Fruit fly (Drosophila melanogaster) whole organism, prepupa: Measurements from ENCODE around the gene Gr28a.
A peak's percentile ranks its signal among the peaks of the same experiment; 100 is the strongest.

Experiments used
- Blimp-1 ChIP-seq: fragments of 200-800 bp; sonication (Bioruptor generic); optimal IDR thresholded peaks from 3 replicates; lab custom pipeline; 2017; ENCODE audit warnings: missing biosample characterization, missing genetic modification characterization, mild to moderate bottlenecking, moderate library complexity, missing genetic modification reagents
- CG10631 ChIP-seq: fragments of 200-800 bp; sonication (Bioruptor generic); optimal IDR thresholded peaks from 2 replicates; lab custom pipeline; 2016; ENCODE audit warnings: missing biosample characterization, missing genetic modification characterization
- CG10669 ChIP-seq: fragments of 200-800 bp; sonication (Bioruptor generic); optimal IDR thresholded peaks from 3 replicates; lab custom pipeline; 2018; ENCODE audit warnings: missing biosample characterization, mild to moderate bottlenecking, missing genetic modification characterization, moderate library complexity
- CG11762 ChIP-seq: fragments of 200-800 bp; sonication (Bioruptor generic); optimal IDR thresholded peaks from 3 replicates; lab custom pipeline; 2016; ENCODE audit warnings: missing biosample characterization, missing genetic modification characterization; ENCODE audit not compliant: insufficient read depth
- CG15336 ChIP-seq: fragments of 200-800 bp; sonication (Bioruptor generic); IDR thresholded peaks from 2 replicates; pipeline ENCODE4 v1.3.6; 2022; ENCODE audit warnings: missing biosample characterization, missing genetic modification characterization
- CG16779 ChIP-seq: fragments of 200-800 bp; sonication (Bioruptor generic); optimal IDR thresholded peaks from 3 replicates; lab custom pipeline; 2017; ENCODE audit warnings: missing biosample characterization, mild to moderate bottlenecking, missing genetic modification characterization
- CG3032 ChIP-seq: fragments of 200-800 bp; optimal IDR thresholded peaks from 2 replicates; lab custom pipeline; 2019; ENCODE audit warnings: missing biosample characterization, mild to moderate bottlenecking, missing genetic modification characterization, moderate library complexity
- CG31627 ChIP-seq: fragments of 200-800 bp; sonication (Bioruptor generic); optimal IDR thresholded peaks from 3 replicates; lab custom pipeline; 2016; ENCODE audit warnings: missing biosample characterization, missing genetic modification characterization
- CG32006 ChIP-seq: fragments of 200-800 bp; sonication (Bioruptor generic); optimal IDR thresholded peaks from 3 replicates; lab custom pipeline; 2017; ENCODE audit warnings: missing biosample characterization, mild to moderate bottlenecking, missing genetic modification characterization
- CG34406 ChIP-seq: fragments of 200-800 bp; sonication (Bioruptor generic); optimal IDR thresholded peaks from 3 replicates; lab custom pipeline; 2016; ENCODE audit warnings: missing biosample characterization, missing genetic modification characterization
- CG3919 ChIP-seq: fragments of 200-800 bp; sonication (Bioruptor generic); optimal IDR thresholded peaks from 3 replicates; lab custom pipeline; 2016; ENCODE audit warnings: missing biosample characterization, missing genetic modification characterization
- CG4318 ChIP-seq: fragments of 200-800 bp; sonication (Bioruptor generic); optimal IDR thresholded peaks from 3 replicates; lab custom pipeline; 2017; ENCODE audit warnings: missing biosample characterization, mild to moderate bottlenecking, missing genetic modification characterization
- CG6163 ChIP-seq: fragments of 200-800 bp; sonication (Bioruptor generic); IDR thresholded peaks from 3 replicates; pipeline ENCODE4 v1.3.6; 2022; ENCODE audit warnings: missing biosample characterization, missing genetic modification characterization
- CG6276 ChIP-seq: fragments of 200-800 bp; sonication (Bioruptor generic); optimal IDR thresholded peaks from 2 replicates; lab custom pipeline; 2017; ENCODE audit warnings: missing biosample characterization, mild to moderate bottlenecking, missing genetic modification characterization
- CG6792 ChIP-seq: fragments of 200-800 bp; sonication (Bioruptor generic); optimal IDR thresholded peaks from 3 replicates; lab custom pipeline; 2016; ENCODE audit warnings: missing biosample characterization, missing genetic modification characterization
- CG6808 ChIP-seq: fragments of 200-800 bp; sonication (Bioruptor generic); optimal IDR thresholded peaks from 3 replicates; lab custom pipeline; 2017; ENCODE audit warnings: missing biosample characterization, missing genetic modification characterization, mild to moderate bottlenecking, moderate library complexity, missing genetic modification reagents
- CG7368 ChIP-seq: fragments of 200-800 bp; sonication (Bioruptor generic); optimal IDR thresholded peaks from 3 replicates; lab custom pipeline; 2016; ENCODE audit warnings: missing biosample characterization, missing genetic modification characterization
- CG8632 ChIP-seq: fragments of 200-800 bp; sonication (Bioruptor generic); optimal IDR thresholded peaks from 3 replicates; lab custom pipeline; 2016; ENCODE audit warnings: missing biosample characterization, missing genetic modification characterization
- CG9139 ChIP-seq: fragments of 200-800 bp; sonication (Bioruptor generic); optimal IDR thresholded peaks from 3 replicates; lab custom pipeline; 2017; ENCODE audit warnings: missing biosample characterization, mild to moderate bottlenecking, missing genetic modification characterization
- Eip75B ChIP-seq: fragments of 200-800 bp; sonication (Bioruptor generic); optimal IDR thresholded peaks from 3 replicates; lab custom pipeline; 2016; ENCODE audit warnings: missing biosample characterization, missing genetic modification characterization
- Eip78C ChIP-seq: fragments of 200-800 bp; sonication (Bioruptor generic); peaks from one replicate; lab custom pipeline; 2016; ENCODE audit warnings: missing biosample characterization, missing genetic modification characterization
- Eip93F ChIP-seq: fragments of 200-800 bp; sonication (Bioruptor generic); optimal IDR thresholded peaks from 2 replicates; lab custom pipeline; 2016; ENCODE audit warnings: missing biosample characterization, mild to moderate bottlenecking, missing genetic modification characterization
- Ets21C ChIP-seq: fragments of 200-800 bp; sonication (Bioruptor generic); optimal IDR thresholded peaks from 3 replicates; lab custom pipeline; 2016; ENCODE audit warnings: missing biosample characterization, missing genetic modification characterization
- Ets96B ChIP-seq: fragments of 200-800 bp; optimal IDR thresholded peaks from 2 replicates; lab custom pipeline; 2019; ENCODE audit warnings: missing biosample characterization, mild to moderate bottlenecking, missing genetic modification characterization, moderate library complexity
- Gug ChIP-seq: fragments of 200-800 bp; sonication (Bioruptor generic); IDR thresholded peaks from 2 replicates; pipeline ENCODE4 v1.3.6; 2022; ENCODE audit warnings: missing biosample characterization, missing genetic modification characterization
- Hr38 ChIP-seq: sonication (Bioruptor generic); optimal IDR thresholded peaks from 2 replicates; lab custom pipeline; 2016; ENCODE audit warnings: missing biosample characterization, missing genetic modification characterization
- Hr39 ChIP-seq: fragments of 200-800 bp; sonication (Bioruptor generic); optimal IDR thresholded peaks from 2 replicates; lab custom pipeline; 2016; ENCODE audit warnings: missing biosample characterization, missing genetic modification characterization
- Hr4 ChIP-seq: fragments of 200-800 bp; sonication (Bioruptor generic); optimal IDR thresholded peaks from 3 replicates; lab custom pipeline; 2016; ENCODE audit warnings: missing biosample characterization, missing genetic modification characterization
- Lpt ChIP-seq: fragments of 200-800 bp; sonication (Bioruptor generic); optimal IDR thresholded peaks from 3 replicates; lab custom pipeline; 2016; ENCODE audit warnings: missing biosample characterization, missing genetic modification characterization
- Met ChIP-seq: fragments of 200-800 bp; sonication (Bioruptor generic); optimal IDR thresholded peaks from 3 replicates; lab custom pipeline; 2016; ENCODE audit warnings: missing biosample characterization, missing genetic modification characterization
- OdsH ChIP-seq: fragments of 200-800 bp; sonication (Bioruptor generic); optimal IDR thresholded peaks from 3 replicates; lab custom pipeline; 2016; ENCODE audit warnings: missing biosample characterization, missing genetic modification characterization
- Smox ChIP-seq: fragments of 200-800 bp; sonication (Bioruptor generic); optimal IDR thresholded peaks from 3 replicates; lab custom pipeline; 2016; ENCODE audit warnings: missing biosample characterization, missing genetic modification characterization
- Sox14 ChIP-seq: fragments of 200-800 bp; sonication (Bioruptor generic); optimal IDR thresholded peaks from 3 replicates; lab custom pipeline; 2016; ENCODE audit warnings: missing biosample characterization, missing genetic modification characterization
- Sox15 ChIP-seq: fragments of 200-800 bp; sonication (Bioruptor generic); optimal IDR thresholded peaks from 3 replicates; lab custom pipeline; 2016; ENCODE audit warnings: missing biosample characterization, missing genetic modification characterization
- achi ChIP-seq: fragments of 200-800 bp; sonication (Bioruptor generic); optimal IDR thresholded peaks from 3 replicates; lab custom pipeline; 2016; ENCODE audit warnings: missing biosample characterization, missing genetic modification characterization
- acj6 ChIP-seq: fragments of 200-800 bp; sonication (Bioruptor generic); optimal IDR thresholded peaks from 3 replicates; lab custom pipeline; 2016; ENCODE audit warnings: missing biosample characterization, missing genetic modification characterization
- cyc ChIP-seq: fragments of 200-800 bp; sonication (Bioruptor generic); optimal IDR thresholded peaks from 3 replicates; lab custom pipeline; 2016; ENCODE audit warnings: missing biosample characterization, missing genetic modification characterization
- dac ChIP-seq: fragments of 200-800 bp; sonication (Bioruptor generic); optimal IDR thresholded peaks from 2 replicates; lab custom pipeline; 2017; ENCODE audit warnings: missing biosample characterization, mild to moderate bottlenecking, missing genetic modification characterization
- dsx ChIP-seq: fragments of 200-800 bp; optimal IDR thresholded peaks from 3 replicates; lab custom pipeline; 2019; ENCODE audit warnings: missing biosample characterization, mild to moderate bottlenecking, missing genetic modification characterization, moderate library complexity; ENCODE audit not compliant: poor library complexity, severe bottlenecking
- esn ChIP-seq: fragments of 200-800 bp; sonication (Bioruptor generic); optimal IDR thresholded peaks from 2 replicates; lab custom pipeline; 2016; ENCODE audit warnings: missing biosample characterization, mild to moderate bottlenecking, missing genetic modification characterization, moderate library complexity
- fd85E ChIP-seq: fragments of 200-800 bp; sonication (Bioruptor generic); optimal IDR thresholded peaks from 3 replicates; lab custom pipeline; 2016; ENCODE audit warnings: missing biosample characterization, missing genetic modification characterization
- fkh ChIP-seq: fragments of 200-800 bp; sonication (Bioruptor generic); optimal IDR thresholded peaks from 3 replicates; lab custom pipeline; 2017; ENCODE audit warnings: missing biosample characterization, mild to moderate bottlenecking, missing genetic modification characterization, moderate library complexity
- net ChIP-seq: fragments of 200-800 bp; sonication (Bioruptor generic); optimal IDR thresholded peaks from 3 replicates; lab custom pipeline; 2016; ENCODE audit warnings: missing biosample characterization, missing genetic modification characterization
- pdm3 ChIP-seq: fragments of 200-800 bp; sonication (Bioruptor generic); optimal IDR thresholded peaks from 3 replicates; lab custom pipeline; 2016; ENCODE audit warnings: missing biosample characterization, missing genetic modification characterization
- salr ChIP-seq, 2 experiments: fragments of 200-800 bp; sonication (Bioruptor generic); optimal IDR thresholded peaks; 3 replicates each; lab custom pipeline; 2016 to 2018; ENCODE audit warnings: missing biosample characterization in 2 of 2, missing genetic modification characterization in 2 of 2, mild to moderate bottlenecking in 1 of 2
- spab ChIP-seq: fragments of 200-800 bp; sonication (Bioruptor generic); optimal IDR thresholded peaks from 2 replicates; lab custom pipeline; 2017; ENCODE audit warnings: missing biosample characterization, mild to moderate bottlenecking, missing genetic modification characterization, missing genetic modification reagents
- ss ChIP-seq, 2 experiments: fragments of 200-800 bp; sonication (Bioruptor generic); optimal IDR thresholded peaks; 2 replicates in 1 of 2; 3 replicates in 1 of 2; lab custom pipeline; 2017 to 2018; ENCODE audit warnings: mild to moderate bottlenecking in 2 of 2, missing biosample characterization in 2 of 2, missing genetic modification characterization in 2 of 2, moderate library complexity in 1 of 2
- svp ChIP-seq: fragments of 200-800 bp; sonication (Bioruptor generic); peaks from one replicate; lab custom pipeline; 2016; ENCODE audit warnings: missing biosample characterization, missing genetic modification characterization
- topi ChIP-seq: fragments of 200-800 bp; sonication (Bioruptor generic); optimal IDR thresholded peaks from 3 replicates; lab custom pipeline; 2016; ENCODE audit warnings: missing biosample characterization, missing genetic modification characterization
- vri ChIP-seq: fragments of 200-800 bp; sonication (Bioruptor generic); optimal IDR thresholded peaks from 3 replicates; lab custom pipeline; 2016; ENCODE audit warnings: missing biosample characterization, mild to moderate bottlenecking, missing genetic modification characterization

Gene Gr28a

DNA sequence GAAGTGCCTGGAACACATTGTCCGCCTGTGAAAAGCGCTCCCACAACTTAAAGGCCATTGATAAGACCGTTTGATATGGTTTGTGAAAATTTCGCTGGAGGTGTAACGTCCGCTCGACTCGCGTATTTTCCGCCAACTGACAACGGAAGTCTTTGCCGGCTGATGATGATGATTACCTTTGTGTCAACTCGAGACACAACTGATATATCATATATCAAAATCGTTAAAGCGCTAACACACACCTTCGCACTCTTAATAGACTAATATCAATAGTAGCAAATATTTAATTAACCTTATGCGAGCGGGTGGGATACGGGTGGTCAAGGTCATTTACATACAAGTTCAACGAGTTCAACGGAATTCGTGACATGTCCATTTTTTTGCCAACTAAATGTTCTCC, at the start of gene Gr28a:
Gr28a (minus strand) TSS at position 101 of the 400 bp plus-strand sequence.
- TF ChIP-seq CG10669 (no peak), svp (GFP tag; lab: Kevin White, UChicago) (peak; percentile 11)

DNA sequence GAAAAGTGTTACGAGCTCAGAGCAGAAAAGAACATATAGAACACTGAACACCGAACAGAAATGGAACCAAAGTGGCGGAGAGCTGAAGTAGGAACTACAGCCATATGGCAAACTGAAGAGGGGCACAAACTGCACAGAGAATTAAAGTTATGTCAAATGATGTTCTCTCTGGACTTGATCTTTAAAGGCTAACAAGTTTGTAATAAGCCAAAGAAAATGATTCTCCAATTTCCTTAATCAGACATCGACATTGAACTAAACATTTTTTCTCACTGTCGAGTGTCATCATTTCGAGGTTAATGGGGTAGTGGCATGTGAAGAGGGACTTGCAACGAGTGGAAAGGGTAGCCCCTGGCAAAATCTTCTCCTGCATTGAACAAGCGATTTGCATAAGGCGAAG, 49.7 kb upstream of the Gr28a start:
- TF ChIP-seq net (GFP tag; lab: Kevin White, UChicago) (peak; percentile 53), Eip75B (peak; percentile 68), Met (GFP tag; lab: Kevin White, UChicago) (peak; percentile 69), spab (GFP tag; lab: Kevin White, UChicago) (peak; percentile 73), dac (no peak), CG4318 (GFP tag; lab: Kevin White, UChicago) (no peak), ss (GFP tag; optimal IDR thresholded peaks at IDR 0.05; lab: Kevin White, UChicago) (peak; percentile 65 to 69), Ets96B (tag; lab: Kevin White, UChicago) (peak; percentile 72), Smox (GFP tag; lab: Kevin White, UChicago) (no peak), salr (GFP tag; optimal IDR thresholded peaks at IDR 0.05; lab: Kevin White, UChicago) (peak; percentile 25 to 47), CG8632 (peak; percentile 42), Ets21C (GFP tag; lab: Kevin White, UChicago) (peak; percentile 33), OdsH (GFP tag; lab: Kevin White, UChicago) (peak; percentile 54), fkh (GFP tag; lab: Kevin White, UChicago) (no peak), CG6792 (peak; percentile 64), fd85E (GFP tag; lab: Kevin White, UChicago) (no peak), acj6 (GFP tag; lab: Kevin White, UChicago) (peak; percentile 65), CG3032 (tag; lab: Kevin White, UChicago) (peak; percentile 71), pdm3 (peak; percentile 70), CG34406 (GFP tag; lab: Kevin White, UChicago) (peak; percentile 53), CG9139 (GFP tag; lab: Kevin White, UChicago) (peak; percentile 23), CG31627 (peak; percentile 55), CG15336 (GFP tag; lab: Robert Waterston, UW) (peak; percentile 49; the same call in 1 of the 2 replicates), Eip93F (GFP tag; lab: Kevin White, UChicago) (no peak), achi (GFP tag; lab: Kevin White, UChicago) (peak; percentile 36), dsx (GFP tag; lab: Kevin White, UChicago) (peak; percentile 66), CG10669 (peak; percentile 81), cyc (GFP tag; lab: Kevin White, UChicago) (peak; percentile 57), Sox15 (peak; percentile 4), CG6808 (GFP tag; lab: Kevin White, UChicago) (peak; percentile 65), Lpt (GFP tag; lab: Kevin White, UChicago) (peak; percentile 52), Hr38 (GFP tag; lab: Kevin White, UChicago) (no peak), Gug (GFP tag; lab: Robert Waterston, UW) (0 out of 2 replicates have a peak, but pooled peaks have one; percentile 20), CG6276 (GFP tag; lab: Kevin White, UChicago) (peak; percentile 14), Hr39 (GFP tag; lab: Kevin White, UChicago) (peak; percentile 61), Hr4 (GFP tag; lab: Kevin White, UChicago) (no peak), svp (GFP tag; lab: Kevin White, UChicago) (peak; percentile 80), Blimp-1 (GFP tag; lab: Kevin White, UChicago) (no peak), esn (GFP tag; lab: Kevin White, UChicago) (peak; percentile 74), Eip78C (peak; percentile 94), topi (GFP tag; lab: Kevin White, UChicago) (peak; percentile 68), CG3919 (GFP tag; lab: Kevin White, UChicago) (peak; percentile 76), CG32006 (GFP tag; lab: Kevin White, UChicago) (peak; percentile 49), vri (GFP tag; lab: Kevin White, UChicago) (peak; percentile 13), Sox14 (GFP tag; lab: Kevin White, UChicago) (peak; percentile 50), CG16779 (tag; lab: Kevin White, UChicago) (no peak), CG11762 (GFP tag; lab: Kevin White, UChicago) (peak; percentile 50), CG6163 (GFP tag; lab: Robert Waterston, UW) (peak; percentile 83), CG7368 (GFP tag; lab: Kevin White, UChicago) (peak; percentile 54), CG10631 (GFP tag; lab: Kevin White, UChicago) (peak; percentile 70)
